Worm (Caenorhabditis elegans) whole organism, L1 larva: ENCODE data around the gene srw-36.

Source experiments
- Y116A8C.19 ChIP-seq: sonication (generic microtip); optimal IDR thresholded peaks from 2 replicates; lab custom pipeline; 2016; ENCODE audit warnings: missing compliant biosample characterization, missing genetic modification characterization, borderline replicate concordance
- ceh-63 ChIP-seq: fragments of 200-800 bp; sonication (Bioruptor generic); optimal IDR thresholded peaks from 2 replicates; lab custom pipeline; 2018; ENCODE audit warnings: mild to moderate bottlenecking, missing genetic modification characterization, missing compliant biosample characterization
- fkh-10 ChIP-seq: sonication (generic microtip); optimal IDR thresholded peaks from 2 replicates; lab custom pipeline; 2017; ENCODE audit warnings: missing biosample characterization, missing genetic modification reagents, missing genetic modification characterization
- lin-39 ChIP-seq: fragments of 150-350 bp; optimal IDR thresholded peaks from 2 replicates; lab custom pipeline; 2014; ENCODE audit warnings: missing biosample characterization, missing genetic modification reagents, missing genetic modification characterization
- sox-4 ChIP-seq: sonication (generic microtip); optimal IDR thresholded peaks from 2 replicates; lab custom pipeline; 2016; ENCODE audit warnings: missing genetic modification characterization, missing compliant biosample characterization
- unc-62 ChIP-seq: fragments of 150-350 bp; optimal IDR thresholded peaks from 2 replicates; lab custom pipeline; 2014; ENCODE audit warnings: missing biosample characterization, missing genetic modification reagents, missing genetic modification characterization
- ztf-11 ChIP-seq, 2 experiments: sonication (generic microtip); optimal IDR thresholded peaks; 2 replicates each; lab custom pipeline; 2016 to 2017; ENCODE audit warnings: missing genetic modification characterization in 2 of 2, missing biosample characterization in 1 of 2, missing compliant biosample characterization in 1 of 2
- ztf-4 ChIP-seq: fragments of 150-350 bp; optimal IDR thresholded peaks from 2 replicates; lab custom pipeline; 2014; ENCODE audit warnings: missing biosample characterization, missing genetic modification characterization

ce11 chrV:16728431-16728830, 45.4 kb downstream of the srw-36 start, which contains the start of gene fbxa-127:
- no peak for TF ChIP-seq ztf-11 (tag; optimal IDR thresholded peaks at IDR 0.05; lab: Kevin White, UChicago)
- TF ChIP-seq ztf-4 (tag; lab: Kevin White, UChicago) = no peak
- TF ChIP-seq ceh-63 (GFP tag; lab: Kevin White, UChicago) = no peak
- no peak for TF ChIP-seq sox-4 (tag; lab: Kevin White, UChicago)
- no peak for TF ChIP-seq lin-39 (tag; lab: Kevin White, UChicago)
- no peak for TF ChIP-seq unc-62 (GFP tag; lab: Kevin White, UChicago)
- no peak for TF ChIP-seq fkh-10 (GFP tag; lab: Kevin White, UChicago)
- TF ChIP-seq Y116A8C.19 (tag; lab: Kevin White, UChicago) = no peak
